Fruit fly (Drosophila melanogaster): ENCODE results near the gene Ipk2.
A peak's percentile ranks its signal among the peaks of the same experiment; 100 is the strongest.

Ipk2 gene

DNA sequence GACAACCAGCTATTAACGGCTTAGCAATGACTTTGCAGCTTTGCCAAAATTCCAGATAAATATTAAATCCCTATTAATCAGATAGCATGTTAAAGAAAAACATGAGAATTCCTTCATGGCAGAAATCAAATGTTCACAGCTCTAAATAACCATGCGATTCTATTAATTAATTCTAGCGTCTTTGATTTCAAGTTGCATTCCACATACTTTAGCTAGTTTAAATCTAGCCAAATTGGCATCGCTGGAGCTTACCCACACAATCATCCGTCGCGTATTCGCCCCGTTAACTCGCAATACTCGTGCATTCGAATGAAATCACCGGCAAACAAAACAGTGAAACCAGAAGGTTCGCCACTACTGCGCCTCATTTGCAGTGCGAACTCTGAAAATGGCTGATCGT lies 14.8 kb downstream of the Ipk2 start, which contains the start of gene Tspo:
Gene Tspo (plus strand): TSS at position 302 of the 400 bp plus-strand sequence.
- peak; percentile 2 for TF ChIP-seq CG7045 (GFP tag; optimal IDR thresholded peaks at IDR 0.05)
- TF ChIP-seq pad (GFP tag; optimal IDR thresholded peaks at IDR 0.05), result no peak
- TF ChIP-seq toe (GFP tag; optimal IDR thresholded peaks at IDR 0.05), result no peak
- TF ChIP-seq CG14711 (tag; optimal IDR thresholded peaks at IDR 0.05), result no peak
- peak; percentile 43 for TF ChIP-seq Mnt (GFP tag; optimal IDR thresholded peaks at IDR 0.05)
- TF ChIP-seq Hr96 (GFP tag; optimal IDR thresholded peaks at IDR 0.05), result peak; percentile 46
- TF ChIP-seq tj (GFP tag; optimal IDR thresholded peaks at IDR 0.05), result peak; percentile 2
- TF ChIP-seq cic (GFP tag; optimal IDR thresholded peaks at IDR 0.05), result peak; percentile 12
- TF ChIP-seq ovo (GFP tag; optimal IDR thresholded peaks at IDR 0.05), result peak; percentile 24
- TF ChIP-seq bab1 (GFP tag; optimal IDR thresholded peaks at IDR 0.05), result peak; percentile 14
- TF ChIP-seq cnc (optimal IDR thresholded peaks at IDR 0.05), result peak in 1 of 2 experiments; percentile 94
- no peak for TF ChIP-seq Clk (GFP tag; optimal IDR thresholded peaks at IDR 0.05)
- no peak for TF ChIP-seq CG12768 (GFP tag; optimal IDR thresholded peaks at IDR 0.05)

DNA sequence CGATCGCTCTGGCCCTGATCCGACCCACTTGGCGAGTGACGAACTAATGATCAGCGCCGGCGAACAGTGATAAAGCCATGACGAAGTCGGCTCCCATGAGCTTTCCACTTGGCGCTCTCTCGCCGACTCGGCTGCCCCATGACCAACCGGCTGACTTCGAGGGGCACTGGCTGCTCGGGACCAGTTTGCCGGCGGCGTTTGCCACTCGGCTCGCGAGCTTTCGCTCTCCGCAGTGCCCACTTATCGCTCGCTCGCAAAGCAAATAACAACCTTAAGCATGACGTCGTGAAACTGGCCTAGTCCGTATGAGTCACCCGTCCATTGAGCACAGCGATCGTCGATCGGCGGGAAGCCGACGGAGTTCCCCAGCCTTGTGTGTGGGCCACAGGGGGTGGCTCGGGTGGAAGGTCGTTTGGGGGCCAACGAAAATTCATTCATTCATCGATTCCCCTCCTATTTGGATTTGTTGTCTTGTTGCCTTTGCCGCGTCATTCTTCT lies 21.6 kb downstream of the Ipk2 start, which contains the start of gene Ets21C:
Gene Ets21C (minus strand): TSS at position 492 of the 498 bp plus-strand sequence.
- peak; percentile 98 for TF ChIP-seq kay (GFP tag; ENCODE audit: borderline replicate concordance)
- peak; percentile 19 for TF ChIP-seq tj (GFP tag; optimal IDR thresholded peaks at IDR 0.05)
- peak; percentile 56 for TF ChIP-seq CG11617 (GFP tag; optimal IDR thresholded peaks at IDR 0.05)
- TF ChIP-seq toe (GFP tag; optimal IDR thresholded peaks at IDR 0.05), result no peak
- no peak for TF ChIP-seq ovo (GFP tag; optimal IDR thresholded peaks at IDR 0.05)
- no peak for TF ChIP-seq CG14711 (tag; optimal IDR thresholded peaks at IDR 0.05)
- no peak for TF ChIP-seq bab1 (GFP tag; optimal IDR thresholded peaks at IDR 0.05)
- no peak for TF ChIP-seq CG5204 (GFP tag; optimal IDR thresholded peaks at IDR 0.05)
- TF ChIP-seq CG12768 (GFP tag; optimal IDR thresholded peaks at IDR 0.05), result peak; percentile 72
- peak; percentile 24 for TF ChIP-seq CG7101 (tag; optimal IDR thresholded peaks at IDR 0.05)
- TF ChIP-seq cic (GFP tag; optimal IDR thresholded peaks at IDR 0.05), result peak; percentile 96
- TF ChIP-seq cnc (optimal IDR thresholded peaks at IDR 0.05), result no peak
- TF ChIP-seq CG1620 (GFP tag; optimal IDR thresholded peaks at IDR 0.05), result no peak
- no peak for TF ChIP-seq Crg-1 (GFP tag; optimal IDR thresholded peaks at IDR 0.05)
- peak; percentile 12 for TF ChIP-seq CG33017 (tag; optimal IDR thresholded peaks at IDR 0.05)
- TF ChIP-seq Clk (GFP tag; optimal IDR thresholded peaks at IDR 0.05), result no peak
- TF ChIP-seq Hr96 (GFP tag; optimal IDR thresholded peaks at IDR 0.05), result no peak
- peak; percentile 55 for TF ChIP-seq Mnt (GFP tag; optimal IDR thresholded peaks at IDR 0.05)
- TF ChIP-seq pad (GFP tag; optimal IDR thresholded peaks at IDR 0.05), result peak; percentile 89
- TF ChIP-seq CG7045 (GFP tag; optimal IDR thresholded peaks at IDR 0.05), result peak; percentile 5

DNA sequence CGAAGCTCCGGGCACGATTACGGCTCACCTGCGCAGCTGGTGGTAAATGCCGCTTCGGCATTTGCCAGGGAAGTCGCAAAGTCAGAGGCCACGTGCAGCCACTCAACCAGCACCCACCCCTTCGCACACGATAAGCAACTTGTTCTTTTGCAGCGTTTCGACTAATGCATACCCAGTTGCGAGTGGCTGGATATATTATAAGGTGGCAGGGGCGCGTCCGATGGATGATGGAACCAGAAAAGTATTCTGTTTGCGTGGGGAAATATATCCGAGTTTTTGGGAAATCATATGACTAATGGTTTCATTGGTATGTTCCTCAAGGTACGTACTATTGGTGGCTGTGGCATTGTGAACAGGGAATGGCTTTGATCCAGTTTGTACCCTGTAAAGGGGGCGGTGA lies 24.4 kb downstream of the Ipk2 start:
- TF ChIP-seq CG14711 (tag; optimal IDR thresholded peaks at IDR 0.05) (no peak), toe (GFP tag; optimal IDR thresholded peaks at IDR 0.05) (no peak), CG7101 (tag; optimal IDR thresholded peaks at IDR 0.05) (no peak), Crg-1 (GFP tag; optimal IDR thresholded peaks at IDR 0.05) (no peak), ovo (GFP tag; optimal IDR thresholded peaks at IDR 0.05) (no peak), tj (GFP tag; optimal IDR thresholded peaks at IDR 0.05) (no peak), CG33017 (tag; optimal IDR thresholded peaks at IDR 0.05) (no peak), CG11617 (GFP tag; optimal IDR thresholded peaks at IDR 0.05) (no peak), kay (GFP tag; ENCODE audit: borderline replicate concordance) (no peak), Clk (GFP tag; optimal IDR thresholded peaks at IDR 0.05) (no peak)

DNA sequence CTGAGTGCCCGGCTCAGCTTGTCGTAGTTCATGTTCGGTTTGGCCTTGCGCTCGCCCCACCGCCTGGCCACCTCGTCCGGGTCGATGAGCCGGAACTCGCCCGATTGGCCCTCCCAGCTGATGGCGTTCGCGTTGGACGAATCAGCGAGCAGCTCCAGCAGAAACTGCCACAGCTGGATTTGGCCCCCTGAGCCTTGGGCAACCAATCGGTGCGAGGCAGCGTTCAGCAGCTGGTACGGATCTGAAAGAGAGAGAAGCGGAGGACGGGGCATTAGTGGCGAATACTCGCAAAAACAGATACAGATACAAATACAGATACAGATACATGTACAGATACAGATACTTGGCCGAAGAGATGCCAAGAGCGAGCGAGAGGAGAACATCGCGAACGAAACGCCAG lies 26.1 kb downstream of the Ipk2 start:
- TF ChIP-seq tj (GFP tag; optimal IDR thresholded peaks at IDR 0.05) (no peak), bab1 (GFP tag; optimal IDR thresholded peaks at IDR 0.05) (no peak), CG5204 (GFP tag; optimal IDR thresholded peaks at IDR 0.05) (no peak), Hr96 (GFP tag; optimal IDR thresholded peaks at IDR 0.05) (no peak), pad (GFP tag; optimal IDR thresholded peaks at IDR 0.05) (no peak), ovo (GFP tag; optimal IDR thresholded peaks at IDR 0.05) (no peak), cic (GFP tag; optimal IDR thresholded peaks at IDR 0.05) (no peak), CG1620 (GFP tag; optimal IDR thresholded peaks at IDR 0.05) (no peak), Mnt (GFP tag; optimal IDR thresholded peaks at IDR 0.05) (no peak), Crg-1 (GFP tag; optimal IDR thresholded peaks at IDR 0.05) (no peak), CG33017 (tag; optimal IDR thresholded peaks at IDR 0.05) (no peak), CG7045 (GFP tag; optimal IDR thresholded peaks at IDR 0.05) (no peak), CG14711 (tag; optimal IDR thresholded peaks at IDR 0.05) (no peak), cnc (optimal IDR thresholded peaks at IDR 0.05) (no peak), kay (GFP tag; ENCODE audit: borderline replicate concordance) (no peak)

DNA sequence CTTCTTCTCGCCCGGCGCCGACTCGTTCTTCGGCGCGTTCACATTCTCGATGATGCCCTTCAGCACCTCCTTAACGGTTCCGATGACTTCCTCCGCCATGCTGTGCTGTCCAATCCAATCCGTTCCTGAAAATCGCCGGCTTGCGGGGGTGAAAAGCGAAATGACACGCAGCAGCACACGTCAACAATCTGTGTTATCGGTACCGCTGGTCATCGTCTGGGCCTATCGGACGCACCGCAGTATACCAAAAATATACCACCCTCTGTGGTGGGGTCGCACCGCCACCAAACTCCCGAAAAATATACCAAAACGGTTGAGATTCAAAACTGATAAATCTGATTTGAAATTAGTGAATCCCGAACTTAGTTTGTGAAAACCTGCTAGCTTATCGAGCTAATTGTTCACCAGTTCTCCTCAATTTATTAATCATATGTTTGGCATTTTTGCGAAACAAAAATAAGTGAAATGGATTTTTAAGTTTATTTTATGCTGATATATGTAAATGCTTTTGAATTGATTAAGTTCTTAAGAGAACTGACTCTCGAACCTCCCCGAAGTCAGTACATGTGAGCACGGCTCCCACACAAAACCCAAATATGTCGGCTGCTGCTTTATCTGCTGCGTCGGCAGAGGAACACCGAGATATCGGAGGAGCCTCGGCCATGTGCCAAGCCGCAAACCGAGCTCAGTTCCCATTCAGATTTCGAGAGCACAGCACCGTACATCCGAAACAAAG lies 29.5 kb downstream of the Ipk2 start, which contains the start of the genes Spp and nAChRbeta3:
Gene Spp (minus strand): TSS at position 210 of the 736 bp plus-strand sequence.
Gene nAChRbeta3 (plus strand): TSS at position 686 of the 736 bp plus-strand sequence.
- TF ChIP-seq Clk (GFP tag; optimal IDR thresholded peaks at IDR 0.05) (no peak), Mnt (GFP tag; optimal IDR thresholded peaks at IDR 0.05) (peak; percentile 34)

DNA sequence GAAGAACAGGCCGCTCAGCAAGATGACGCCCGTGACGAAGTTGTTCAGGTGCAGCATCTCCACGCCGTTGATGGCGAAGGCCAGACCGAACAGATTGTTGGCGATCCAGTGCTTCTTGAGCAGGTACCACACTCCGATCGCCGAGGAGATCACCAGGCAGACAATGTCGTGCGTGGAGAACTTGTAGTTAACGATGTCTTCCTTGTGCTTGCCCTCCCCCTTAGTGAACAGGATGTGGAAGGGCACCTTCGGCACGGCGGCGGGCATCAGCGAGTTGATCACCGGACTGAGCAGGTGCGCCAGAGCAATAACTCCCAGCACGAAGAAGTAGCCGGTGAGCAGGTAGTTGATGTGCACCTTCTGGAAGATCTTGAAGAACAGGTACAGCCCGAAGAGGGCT lies 30.3 kb downstream of the Ipk2 start:
- TF ChIP-seq cnc (optimal IDR thresholded peaks at IDR 0.05) (no peak), Mnt (GFP tag; optimal IDR thresholded peaks at IDR 0.05) (no peak), CG12768 (GFP tag; optimal IDR thresholded peaks at IDR 0.05) (no peak), kay (GFP tag; ENCODE audit: borderline replicate concordance) (no peak), bab1 (GFP tag; optimal IDR thresholded peaks at IDR 0.05) (no peak), cic (GFP tag; optimal IDR thresholded peaks at IDR 0.05) (no peak), CG7101 (tag; optimal IDR thresholded peaks at IDR 0.05) (no peak), CG14711 (tag; optimal IDR thresholded peaks at IDR 0.05) (no peak)
